Worm (Caenorhabditis elegans) whole organism, L3 larva: ENCODE measurements around the gene str-115.

ENCODE experiments used
- R02D3.7 ChIP-seq: fragments of 150-350 bp; optimal IDR thresholded peaks from 2 replicates; lab custom pipeline; 2014; ENCODE audit warnings: missing biosample characterization, missing genetic modification characterization
- ZK546.5 ChIP-seq: sonication (generic microtip); optimal IDR thresholded peaks from 2 replicates; lab custom pipeline; 2017; ENCODE audit warnings: missing biosample characterization, missing genetic modification characterization
- aly-2 ChIP-seq: fragments of 150-350 bp; optimal IDR thresholded peaks from 2 replicates; lab custom pipeline; 2014; ENCODE audit warnings: missing biosample characterization, missing genetic modification characterization
- ama-1 ChIP-seq: fragments of 150-350 bp; optimal IDR thresholded peaks from 2 replicates; lab custom pipeline; 2018
- ceh-16 ChIP-seq: sonication (generic microtip); optimal IDR thresholded peaks from 2 replicates; lab custom pipeline; 2017; ENCODE audit warnings: missing biosample characterization, missing genetic modification characterization
- ceh-82 ChIP-seq: fragments of 150-350 bp; optimal IDR thresholded peaks from 2 replicates; lab custom pipeline; 2014; ENCODE audit warnings: missing biosample characterization, missing genetic modification characterization
- ceh-9 ChIP-seq: sonication (generic microtip); optimal IDR thresholded peaks from 2 replicates; lab custom pipeline; 2018; ENCODE audit warnings: missing biosample characterization, missing genetic modification characterization
- daf-12 ChIP-seq: fragments of 150-350 bp; optimal IDR thresholded peaks from 2 replicates; lab custom pipeline; 2014; ENCODE audit warnings: missing biosample characterization, missing genetic modification reagents, missing genetic modification characterization
- egl-27 ChIP-seq: sonication (generic microtip); optimal IDR thresholded peaks from 4 replicates; lab custom pipeline; 2017; ENCODE audit warnings: missing biosample characterization, missing genetic modification reagents, missing genetic modification characterization
- egl-5 ChIP-seq: fragments of 150-350 bp; optimal IDR thresholded peaks from 2 replicates; lab custom pipeline; 2017; ENCODE audit warnings: missing biosample characterization, missing genetic modification reagents, missing genetic modification characterization, inconsistent platforms
- elt-1 ChIP-seq: fragments of 150-350 bp; optimal IDR thresholded peaks from 2 replicates; lab custom pipeline; 2014; ENCODE audit warnings: missing biosample characterization, missing genetic modification characterization
- elt-2 ChIP-seq: sonication (generic microtip); optimal IDR thresholded peaks from 2 replicates; lab custom pipeline; 2016; ENCODE audit warnings: missing genetic modification reagents, mild to moderate bottlenecking, missing genetic modification characterization, missing compliant biosample characterization
- elt-3 ChIP-seq, 3 experiments: fragments of 150-350 bp in 1 of 3; sonication (generic microtip) in 2 of 3; optimal IDR thresholded peaks; 2 replicates in 2 of 3; 4 replicates in 1 of 3; lab custom pipeline; 2014 to 2017; ENCODE audit warnings: missing biosample characterization in 3 of 3, missing genetic modification characterization in 3 of 3
- eor-1 ChIP-seq, 2 experiments: fragments of 150-350 bp; optimal IDR thresholded peaks; 2 replicates each; lab custom pipeline; 2014 to 2018; ENCODE audit warnings: missing biosample characterization in 2 of 2, missing genetic modification characterization in 2 of 2
- fkh-10 ChIP-seq: sonication (generic microtip); optimal IDR thresholded peaks from 2 replicates; lab custom pipeline; 2017; ENCODE audit warnings: missing biosample characterization, missing genetic modification reagents, missing genetic modification characterization
- fkh-2 ChIP-seq: fragments of 150-350 bp; optimal IDR thresholded peaks from 2 replicates; lab custom pipeline; 2014; ENCODE audit warnings: missing biosample characterization, missing genetic modification reagents, missing genetic modification characterization
- fos-1 ChIP-seq: fragments of 150-350 bp; optimal IDR thresholded peaks from 2 replicates; lab custom pipeline; 2014; ENCODE audit warnings: missing biosample characterization, missing genetic modification characterization
- jun-1 ChIP-seq: fragments of 150-350 bp; optimal IDR thresholded peaks from 2 replicates; lab custom pipeline; 2014; ENCODE audit warnings: missing biosample characterization, missing genetic modification reagents, missing genetic modification characterization
- lin-15B ChIP-seq: fragments of 150-350 bp; optimal IDR thresholded peaks from 2 replicates; lab custom pipeline; 2014; ENCODE audit warnings: missing biosample characterization, missing genetic modification characterization
- lin-39 ChIP-seq: fragments of 150-350 bp; optimal IDR thresholded peaks from 2 replicates; lab custom pipeline; 2018; ENCODE audit warnings: missing biosample characterization, missing genetic modification reagents, missing genetic modification characterization
- lsy-12 ChIP-seq: sonication (generic microtip); optimal IDR thresholded peaks from 2 replicates; lab custom pipeline; 2016; ENCODE audit warnings: mild to moderate bottlenecking, missing genetic modification characterization, missing compliant biosample characterization
- mdl-1 ChIP-seq: fragments of 150-350 bp; optimal IDR thresholded peaks from 2 replicates; lab custom pipeline; 2014; ENCODE audit warnings: missing biosample characterization, missing genetic modification characterization
- mml-1 ChIP-seq: fragments of 150-350 bp; sonication (generic microtip); optimal IDR thresholded peaks from 3 replicates; lab custom pipeline; 2014; ENCODE audit warnings: missing biosample characterization, missing genetic modification characterization
- nfya-1 ChIP-seq: sonication (generic microtip); optimal IDR thresholded peaks from 2 replicates; lab custom pipeline; 2017; ENCODE audit warnings: missing genetic modification characterization, mild to moderate bottlenecking, missing compliant biosample characterization, antibody characterized with exemption, moderate library complexity; ENCODE audit not compliant: insufficient read depth
- nhr-11 ChIP-seq: fragments of 150-350 bp; optimal IDR thresholded peaks from 2 replicates; lab custom pipeline; 2014; ENCODE audit warnings: missing biosample characterization, missing genetic modification characterization
- nhr-12 ChIP-seq: fragments of 150-350 bp; optimal IDR thresholded peaks from 2 replicates; lab custom pipeline; 2014; ENCODE audit warnings: missing biosample characterization, missing genetic modification characterization
- nhr-23 ChIP-seq: fragments of 150-350 bp; optimal IDR thresholded peaks from 2 replicates; lab custom pipeline; 2014; ENCODE audit warnings: missing biosample characterization, missing genetic modification reagents, missing genetic modification characterization
- nhr-237 ChIP-seq: fragments of 150-350 bp; optimal IDR thresholded peaks from 2 replicates; lab custom pipeline; 2014; ENCODE audit warnings: missing biosample characterization, missing genetic modification characterization
- nhr-25 ChIP-seq: sonication (generic microtip); optimal IDR thresholded peaks from 2 replicates; lab custom pipeline; 2017; ENCODE audit warnings: missing biosample characterization, missing genetic modification characterization
- nhr-28 ChIP-seq: fragments of 150-350 bp; optimal IDR thresholded peaks from 2 replicates; lab custom pipeline; 2014; ENCODE audit warnings: missing biosample characterization, missing genetic modification characterization
- nhr-43 ChIP-seq: sonication (generic microtip); optimal IDR thresholded peaks from 2 replicates; lab custom pipeline; 2016; ENCODE audit warnings: mild to moderate bottlenecking, missing genetic modification characterization, missing compliant biosample characterization; ENCODE audit not compliant: poor library complexity, severe bottlenecking
- nhr-76 ChIP-seq: fragments of 150-350 bp; sonication (generic microtip); optimal IDR thresholded peaks from 5 replicates; lab custom pipeline; 2014; ENCODE audit warnings: missing biosample characterization, missing genetic modification characterization
- nhr-77 ChIP-seq: fragments of 150-350 bp; optimal IDR thresholded peaks from 2 replicates; lab custom pipeline; 2014; ENCODE audit warnings: missing biosample characterization, missing genetic modification characterization
- pha-4 ChIP-seq: fragments of 150-350 bp; optimal IDR thresholded peaks from 2 replicates; lab custom pipeline; 2014; ENCODE audit warnings: missing biosample characterization, missing genetic modification reagents, missing genetic modification characterization
- pqm-1 ChIP-seq: fragments of 150-350 bp; optimal IDR thresholded peaks from 2 replicates; lab custom pipeline; 2017; ENCODE audit warnings: missing biosample characterization, missing genetic modification characterization, inconsistent platforms
- sea-2 ChIP-seq: fragments of 150-350 bp; sonication (generic microtip); optimal IDR thresholded peaks from 4 replicates; lab custom pipeline; 2014; ENCODE audit warnings: missing biosample characterization, missing genetic modification reagents, missing genetic modification characterization
- skn-1 ChIP-seq: fragments of 150-350 bp; optimal IDR thresholded peaks from 2 replicates; lab custom pipeline; 2014; ENCODE audit warnings: missing biosample characterization, missing genetic modification characterization
- snpc-4 ChIP-seq: fragments of 150-350 bp; optimal IDR thresholded peaks from 2 replicates; lab custom pipeline; 2014; ENCODE audit warnings: missing biosample characterization, missing genetic modification characterization
- tbx-2 ChIP-seq: sonication (generic microtip); optimal IDR thresholded peaks from 2 replicates; lab custom pipeline; 2016; ENCODE audit warnings: mild to moderate bottlenecking, missing genetic modification characterization, missing compliant biosample characterization
- unc-39 ChIP-seq: sonication (generic microtip); optimal IDR thresholded peaks from 4 replicates; lab custom pipeline; 2017; ENCODE audit warnings: missing biosample characterization, missing genetic modification characterization
- unc-62 ChIP-seq: fragments of 150-350 bp; sonication (generic microtip); optimal IDR thresholded peaks from 4 replicates; lab custom pipeline; 2014; ENCODE audit warnings: missing biosample characterization, missing genetic modification reagents, missing genetic modification characterization
- zag-1 ChIP-seq: fragments of 150-350 bp; optimal IDR thresholded peaks from 2 replicates; lab custom pipeline; 2014; ENCODE audit warnings: missing biosample characterization, missing genetic modification characterization
- ztf-11 ChIP-seq: fragments of 150-350 bp; optimal IDR thresholded peaks from 2 replicates; lab custom pipeline; 2014; ENCODE audit warnings: missing biosample characterization, missing genetic modification characterization
- ztf-4 ChIP-seq: fragments of 150-350 bp; optimal IDR thresholded peaks from 2 replicates; lab custom pipeline; 2014; ENCODE audit warnings: missing biosample characterization, missing genetic modification characterization

Gene str-115

ce11 chrV:11231177-11231576 is 37.7 kb upstream of the str-115 start:
- TF ChIP-seq ZK546.5 (tag; lab: Kevin White, UChicago): no peak
- TF ChIP-seq zag-1 (tag; lab: Kevin White, UChicago): no peak
- TF ChIP-seq nhr-43 (tag; lab: Kevin White, UChicago): peak; percentile 30

- TF ChIP-seq ZK546.5 (tag; lab: Kevin White, UChicago) (no peak), mdl-1 (tag; lab: Kevin White, UChicago) (no peak), lin-39 (tag; lab: Kevin White, UChicago) (no peak), mml-1 (tag; lab: Kevin White, UChicago) (no peak), nhr-43 (tag; lab: Kevin White, UChicago) (no peak), nfya-1 (tag; lab: Kevin White, UChicago) (no peak), unc-39 (tag; lab: Kevin White, UChicago) (no peak), nhr-25 (tag; lab: Kevin White, UChicago) (no peak), pqm-1 (tag; lab: Kevin White, UChicago) (no peak), tbx-2 (tag; lab: Kevin White, UChicago) (no peak), snpc-4 (tag; lab: Kevin White, UChicago) (no peak)
- TF ChIP-seq, all 47 proteins: peak for 0
Measured at ce11 chrV:11234350-11234749, 34.5 kb upstream of the str-115 start, which contains the start of gene T19B10.5. Gene T19B10.5 (plus strand): TSS chrV:11234650.

- no peak for TF ChIP-seq fos-1 (tag; lab: Kevin White, UChicago)
- peak; percentile 52 for TF ChIP-seq pqm-1 (tag; lab: Kevin White, UChicago)
- peak; percentile 98 for TF ChIP-seq elt-2 (tag; lab: Kevin White, UChicago)
Measured at ce11 chrV:11235876-11236275, 33.0 kb upstream of the str-115 start.

- TF ChIP-seq nhr-43 (tag; lab: Kevin White, UChicago) (peak; percentile 60), fkh-10 (GFP tag; lab: Kevin White, UChicago) (no peak), daf-12 (tag; lab: Kevin White, UChicago) (no peak), sea-2 (GFP tag; lab: Kevin White, UChicago) (no peak), egl-5 (tag; lab: Kevin White, UChicago) (no peak), lsy-12 (no peak), snpc-4 (tag; lab: Kevin White, UChicago) (peak; percentile 60), mdl-1 (tag; lab: Kevin White, UChicago) (no peak), elt-2 (tag; lab: Kevin White, UChicago) (peak; percentile 53), lin-39 (tag; lab: Kevin White, UChicago) (peak; percentile 57), lin-15B (tag; lab: Kevin White, UChicago) (peak; percentile 55), pha-4 (tag; lab: Kevin White, UChicago) (peak; percentile 67), ztf-11 (tag; lab: Kevin White, UChicago) (no peak), eor-1 (tag; optimal IDR thresholded peaks at IDR 0.05; lab: Kevin White, UChicago) (no peak), mml-1 (tag; lab: Kevin White, UChicago) (no peak), jun-1 (no peak), unc-39 (tag; lab: Kevin White, UChicago) (no peak), ceh-16 (tag; lab: Kevin White, UChicago) (no peak), nhr-11 (no peak), unc-62 (no peak), nhr-28 (tag; lab: Kevin White, UChicago) (no peak), nhr-76 (no peak), nhr-237 (tag; lab: Kevin White, UChicago) (no peak), elt-1 (tag; lab: Kevin White, UChicago) (no peak), nhr-23 (tag; lab: Kevin White, UChicago) (peak; percentile 47), ZK546.5 (tag; lab: Kevin White, UChicago) (no peak), zag-1 (tag; lab: Kevin White, UChicago) (no peak), egl-27 (no peak), pqm-1 (tag; lab: Kevin White, UChicago) (no peak), ceh-82 (tag; lab: Kevin White, UChicago) (peak; percentile 61), ceh-9 (tag; lab: Kevin White, UChicago) (no peak), fos-1 (tag; lab: Kevin White, UChicago) (no peak), tbx-2 (tag; lab: Kevin White, UChicago) (no peak), R02D3.7 (peak; percentile 98), aly-2 (tag; lab: Kevin White, UChicago) (no peak), nhr-12 (no peak), ztf-4 (tag; lab: Kevin White, UChicago) (no peak), elt-3 (tag; optimal IDR thresholded peaks at IDR 0.05; lab: Kevin White, UChicago) (no peak), skn-1 (tag; lab: Kevin White, UChicago) (no peak), ama-1 (lab: Kevin White, UChicago) (no peak), nfya-1 (tag; lab: Kevin White, UChicago) (no peak), nhr-77 (tag; lab: Kevin White, UChicago) (no peak), fkh-2 (no peak)
Measured at ce11 chrV:11239187-11239725, 29.6 kb upstream of the str-115 start, which contains the start of the genes dvc-1 and ima-1. Gene dvc-1 (minus strand): TSS chrV:11239331. Gene ima-1 (plus strand): TSS chrV:11239675.
